Worm (Caenorhabditis elegans) whole organism, young adult: ENCODE data around the gene pho-6.
A peak's percentile ranks its signal among the peaks of the same experiment; 100 is the strongest.

Experiments
- B0035.1 ChIP-seq: sonication (generic microtip); optimal IDR thresholded peaks from 2 replicates; lab custom pipeline; 2016; ENCODE audit warnings: missing genetic modification characterization, mild to moderate bottlenecking, missing compliant biosample characterization, missing genotype, missing genetic modification reagents
- D2030.7 ChIP-seq: fragments of 200-800 bp; sonication (Bioruptor generic); IDR thresholded peaks from 2 replicates; pipeline ENCODE4 v1.3.6; 2022; ENCODE audit warnings: missing genetic modification reagents, missing genetic modification characterization, missing compliant biosample characterization
- F33H1.4 ChIP-seq: fragments of 200-800 bp; sonication (Bioruptor generic); IDR thresholded peaks from 2 replicates; pipeline ENCODE4 v1.3.6; 2022; ENCODE audit warnings: missing genetic modification reagents, missing genetic modification characterization, missing compliant biosample characterization
- F37B4.10 ChIP-seq: fragments of 200-800 bp; sonication (Bioruptor generic); IDR thresholded peaks from 2 replicates; pipeline ENCODE4 v1.3.6; 2022; ENCODE audit warnings: missing genetic modification characterization, missing compliant biosample characterization
- F57A8.1 ChIP-seq: fragments of 200-800 bp; sonication (Bioruptor generic); optimal IDR thresholded peaks from 2 replicates; lab custom pipeline; 2018; ENCODE audit warnings: mild to moderate bottlenecking, missing genetic modification characterization, moderate library complexity, missing compliant biosample characterization
- K12H6.12 ChIP-seq: fragments of 200-800 bp; sonication (Bioruptor generic); optimal IDR thresholded peaks from 2 replicates; lab custom pipeline; 2018; ENCODE audit warnings: mild to moderate bottlenecking, missing genetic modification characterization, missing compliant biosample characterization
- T26A5.8 ChIP-seq: sonication (generic microtip); optimal IDR thresholded peaks from 2 replicates; lab custom pipeline; 2016; ENCODE audit warnings: missing genetic modification characterization, missing compliant biosample characterization
- aptf-2 ChIP-seq: fragments of 200-800 bp; sonication (Bioruptor generic); conservative IDR thresholded peaks from 2 replicates; pipeline ENCODE4 v1.3.6; 2022; ENCODE audit warnings: missing genetic modification reagents, missing genetic modification characterization, missing compliant biosample characterization
- aptf-3 ChIP-seq: fragments of 200-800 bp; sonication (Bioruptor generic); IDR thresholded peaks from 2 replicates; pipeline ENCODE4 v1.3.6; 2022; ENCODE audit warnings: missing genetic modification characterization, missing compliant biosample characterization
- bed-2 ChIP-seq: fragments of 200-800 bp; sonication (Bioruptor generic); IDR thresholded peaks from 2 replicates; pipeline ENCODE4 v1.3.6; 2022; ENCODE audit warnings: missing genetic modification reagents, missing genetic modification characterization, missing compliant biosample characterization
- chd-7 ChIP-seq: sonication (generic microtip); optimal IDR thresholded peaks from 2 replicates; lab custom pipeline; 2016; ENCODE audit warnings: mild to moderate bottlenecking, missing genetic modification characterization, moderate library complexity, missing compliant biosample characterization
- die-1 ChIP-seq: sonication (generic microtip); optimal IDR thresholded peaks from 2 replicates; lab custom pipeline; 2016; ENCODE audit warnings: missing genotype, mild to moderate bottlenecking, missing genetic modification characterization, missing compliant biosample characterization
- efl-1 ChIP-seq: fragments of 150-350 bp; optimal IDR thresholded peaks from 2 replicates; lab custom pipeline; 2014; ENCODE audit warnings: missing biosample characterization, missing genetic modification reagents, missing genetic modification characterization
- egl-44 ChIP-seq: fragments of 200-800 bp; sonication (Bioruptor generic); IDR thresholded peaks from 2 replicates; pipeline ENCODE4 v1.3.6; 2022; ENCODE audit warnings: missing genetic modification reagents, missing genetic modification characterization, missing compliant biosample characterization
- fkh-3 ChIP-seq: sonication (generic microtip); optimal IDR thresholded peaks from 2 replicates; lab custom pipeline; 2016; ENCODE audit warnings: mild to moderate bottlenecking, missing genetic modification characterization, missing compliant biosample characterization
- hlh-12 ChIP-seq: sonication (generic microtip); optimal IDR thresholded peaks from 2 replicates; lab custom pipeline; 2016; ENCODE audit warnings: missing genetic modification characterization, missing compliant biosample characterization
- hmg-1.2 ChIP-seq: fragments of 200-800 bp; sonication (Bioruptor generic); IDR thresholded peaks from 2 replicates; pipeline ENCODE4 v1.3.6; 2022; ENCODE audit warnings: missing genetic modification reagents, missing genetic modification characterization, missing compliant biosample characterization
- hrde-1 ChIP-seq: sonication (generic microtip); optimal IDR thresholded peaks from 2 replicates; lab custom pipeline; 2016; ENCODE audit warnings: missing genetic modification characterization, mild to moderate bottlenecking, missing compliant biosample characterization, moderate library complexity, missing genotype, missing genetic modification reagents, borderline replicate concordance
- lin-26 ChIP-seq: fragments of 200-800 bp; sonication (Bioruptor generic); IDR thresholded peaks from 2 replicates; pipeline ENCODE4 v1.3.6; 2022; ENCODE audit warnings: missing genetic modification reagents, missing genetic modification characterization, missing compliant biosample characterization
- lin-35 ChIP-seq, 3 experiments: fragments of 150-350 bp in 2 of 3; sonication (generic microtip) in 1 of 3; optimal IDR thresholded peaks; 2 replicates each; lab custom pipeline; 2014 to 2018; ENCODE audit warnings: missing biosample characterization in 3 of 3, missing genetic modification characterization in 3 of 3, missing genetic modification reagents in 3 of 3
- lsl-1 ChIP-seq: fragments of 200-800 bp; sonication (Bioruptor generic); optimal IDR thresholded peaks from 2 replicates; lab custom pipeline; 2018; ENCODE audit warnings: mild to moderate bottlenecking, missing genetic modification characterization, moderate library complexity, missing compliant biosample characterization
- lsy-27 ChIP-seq: sonication (generic microtip); optimal IDR thresholded peaks from 2 replicates; lab custom pipeline; 2017; ENCODE audit warnings: missing genetic modification characterization, mild to moderate bottlenecking, missing compliant biosample characterization, antibody characterized with exemption, missing genotype, borderline replicate concordance; ENCODE audit not compliant: insufficient read depth
- madf-10 ChIP-seq: sonication (generic microtip); optimal IDR thresholded peaks from 2 replicates; lab custom pipeline; 2016; ENCODE audit warnings: mild to moderate bottlenecking, missing genetic modification characterization, missing compliant biosample characterization
- madf-6 ChIP-seq: fragments of 200-800 bp; sonication (Bioruptor generic); IDR thresholded peaks from 2 replicates; pipeline ENCODE4 v1.3.6; 2022; ENCODE audit warnings: missing genetic modification reagents, missing genetic modification characterization, missing compliant biosample characterization
- mcd-1 ChIP-seq: fragments of 200-800 bp; sonication (Bioruptor generic); IDR thresholded peaks from 2 replicates; pipeline ENCODE4 v1.3.6; 2022; ENCODE audit warnings: missing genetic modification reagents, missing genetic modification characterization, missing compliant biosample characterization
- mel-28 ChIP-seq: sonication (generic microtip); optimal IDR thresholded peaks from 2 replicates; lab custom pipeline; 2016; ENCODE audit warnings: borderline replicate concordance, mild to moderate bottlenecking, missing genetic modification characterization, missing compliant biosample characterization
- mes-4 ChIP-seq: sonication (generic microtip); optimal IDR thresholded peaks from 2 replicates; lab custom pipeline; 2016; ENCODE audit warnings: missing genotype, missing genetic modification characterization, missing compliant biosample characterization
- mxl-1 ChIP-seq: sonication (generic microtip); optimal IDR thresholded peaks from 2 replicates; lab custom pipeline; 2016; ENCODE audit warnings: missing genetic modification characterization, missing compliant biosample characterization
- nhr-27 ChIP-seq: fragments of 200-800 bp; sonication (Bioruptor generic); optimal IDR thresholded peaks from 2 replicates; lab custom pipeline; 2018; ENCODE audit warnings: mild to moderate bottlenecking, missing genetic modification characterization, moderate library complexity, missing compliant biosample characterization
- nhr-80 ChIP-seq: sonication (generic microtip); optimal IDR thresholded peaks from 2 replicates; lab custom pipeline; 2016; ENCODE audit warnings: missing genetic modification characterization, missing compliant biosample characterization
- nhr-90 ChIP-seq: sonication (generic microtip); optimal IDR thresholded peaks from 2 replicates; lab custom pipeline; 2016; ENCODE audit warnings: missing genotype, mild to moderate bottlenecking, missing genetic modification characterization, missing compliant biosample characterization
- pbrm-1 ChIP-seq: fragments of 200-800 bp; sonication (Bioruptor generic); IDR thresholded peaks from 2 replicates; pipeline ENCODE4 v1.3.6; 2022; ENCODE audit warnings: missing genetic modification reagents, missing genetic modification characterization, missing compliant biosample characterization
- repo-1 ChIP-seq: sonication (generic microtip); optimal IDR thresholded peaks from 2 replicates; lab custom pipeline; 2017; ENCODE audit warnings: mild to moderate bottlenecking, missing genetic modification characterization, missing compliant biosample characterization
- sdz-38 ChIP-seq: sonication (generic microtip); optimal IDR thresholded peaks from 2 replicates; lab custom pipeline; 2016; ENCODE audit warnings: missing genotype, missing genetic modification characterization, missing compliant biosample characterization
- sea-2 ChIP-seq: fragments of 200-800 bp; sonication (Bioruptor generic); IDR thresholded peaks from 2 replicates; pipeline ENCODE4 v1.3.6; 2022; ENCODE audit warnings: missing genetic modification characterization, missing compliant biosample characterization
- snpc-1.1 ChIP-seq: sonication (generic microtip); optimal IDR thresholded peaks from 2 replicates; lab custom pipeline; 2017; ENCODE audit warnings: missing genetic modification characterization, mild to moderate bottlenecking, missing compliant biosample characterization, antibody characterized with exemption, moderate library complexity, missing genotype, missing genetic modification reagents; ENCODE audit not compliant: insufficient read depth
- sptf-2 ChIP-seq: fragments of 200-800 bp; sonication (Bioruptor generic); optimal IDR thresholded peaks from 2 replicates; lab custom pipeline; 2018; ENCODE audit warnings: mild to moderate bottlenecking, missing genetic modification characterization, missing compliant biosample characterization
- zfh-2 ChIP-seq: fragments of 200-800 bp; sonication (Bioruptor generic); conservative IDR thresholded peaks from 2 replicates; pipeline ENCODE4 v1.3.6; 2022; ENCODE audit warnings: missing genetic modification reagents, missing genetic modification characterization, missing compliant biosample characterization
- zim-3 ChIP-seq: sonication (generic microtip); optimal IDR thresholded peaks from 2 replicates; lab custom pipeline; 2017; ENCODE audit warnings: mild to moderate bottlenecking, missing genetic modification characterization, moderate library complexity, missing compliant biosample characterization
- ztf-18 ChIP-seq: sonication (generic microtip); optimal IDR thresholded peaks from 2 replicates; lab custom pipeline; 2016; ENCODE audit warnings: missing genotype, mild to moderate bottlenecking, missing genetic modification characterization, missing compliant biosample characterization
- ztf-3 ChIP-seq: fragments of 200-800 bp; sonication (Bioruptor generic); optimal IDR thresholded peaks from 2 replicates; lab custom pipeline; 2018; ENCODE audit warnings: mild to moderate bottlenecking, missing genetic modification characterization, missing compliant biosample characterization

The pho-6 gene

DNA sequence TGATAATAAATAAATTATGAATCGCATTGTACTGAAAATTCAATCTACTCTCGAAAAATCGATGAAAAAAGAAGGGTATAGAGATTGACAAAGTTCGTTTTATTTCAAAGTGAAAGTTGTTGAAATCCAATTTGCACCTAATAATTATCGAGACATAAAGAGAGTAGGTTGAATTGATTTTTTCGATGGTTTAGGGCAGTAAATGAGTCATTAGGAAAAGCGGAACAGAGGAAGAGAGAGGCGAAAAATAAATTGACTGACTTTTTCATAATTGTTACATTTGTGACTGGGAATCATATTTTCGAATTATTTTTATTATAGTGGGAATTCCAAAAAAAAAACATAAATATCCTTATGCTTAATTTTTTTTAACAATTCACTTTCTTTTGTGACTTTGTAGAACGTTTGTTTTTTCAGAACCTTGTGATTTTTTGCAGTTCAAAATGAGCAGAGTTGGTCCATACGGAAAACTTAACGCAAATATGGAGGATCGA is at the start of gene pho-6, which contains the start of gene F52E1.3:
pho-6 (minus strand) TSS at position 101 of the 494 bp plus-strand sequence.
F52E1.3 (plus strand) TSS at position 444 of the 494 bp plus-strand sequence.
- TF ChIP-seq efl-1: no peak
- no peak for TF ChIP-seq die-1
- no peak for TF ChIP-seq chd-7 (tag; lab: Kevin White, UChicago)
- TF ChIP-seq repo-1 (tag; lab: Kevin White, UChicago): no peak
- TF ChIP-seq pbrm-1 (GFP tag; lab: Robert Waterston, UW): no peak
- no peak for TF ChIP-seq nhr-27 (tag; lab: Kevin White, UChicago)
- no peak for TF ChIP-seq F57A8.1 (GFP tag; lab: Kevin White, UChicago)
- TF ChIP-seq sdz-38 (tag; lab: Kevin White, UChicago): no peak
- TF ChIP-seq zim-3 (tag; lab: Kevin White, UChicago): no peak
- no peak for TF ChIP-seq nhr-90 (tag; lab: Kevin White, UChicago)
- TF ChIP-seq aptf-3 (GFP tag; lab: Robert Waterston, UW): no peak

DNA sequence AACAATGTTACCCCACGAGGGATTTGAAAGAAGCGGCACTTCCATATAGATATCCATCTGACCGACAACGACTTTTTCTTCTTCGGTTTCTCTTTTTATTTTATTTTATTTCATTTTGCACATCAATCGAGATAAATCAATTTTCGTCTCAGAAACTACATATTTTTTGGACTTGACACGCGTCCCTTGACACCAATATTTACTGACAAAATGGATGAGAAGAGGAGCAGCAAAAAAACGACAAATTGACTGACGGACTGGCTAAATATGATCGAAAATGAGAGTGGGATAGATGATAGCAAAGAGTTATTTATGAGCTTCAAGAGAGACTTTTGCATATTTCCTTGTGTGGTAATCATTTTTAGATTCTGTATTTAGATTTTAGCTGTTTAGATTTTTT is 43.1 kb upstream of the pho-6 start:
- TF ChIP-seq ztf-3 (GFP tag; lab: Kevin White, UChicago) (no peak), mes-4 (tag; lab: Kevin White, UChicago) (no peak), lsl-1 (GFP tag; lab: Kevin White, UChicago) (no peak), hrde-1 (no peak), nhr-80 (no peak), D2030.7 (no peak), mcd-1 (GFP tag; lab: Robert Waterston, UW) (no peak), mxl-1 (no peak), F37B4.10 (GFP tag; lab: Robert Waterston, UW) (no peak), T26A5.8 (tag; lab: Kevin White, UChicago) (no peak), lin-26 (no peak), sptf-2 (GFP tag; lab: Kevin White, UChicago) (no peak), madf-6 (GFP tag; lab: Robert Waterston, UW) (no peak), F33H1.4 (GFP tag; lab: Robert Waterston, UW) (no peak), lsy-27 (tag; lab: Kevin White, UChicago) (no peak), pbrm-1 (GFP tag; lab: Robert Waterston, UW) (no peak), aptf-2 (GFP tag; lab: Robert Waterston, UW) (no peak)

DNA sequence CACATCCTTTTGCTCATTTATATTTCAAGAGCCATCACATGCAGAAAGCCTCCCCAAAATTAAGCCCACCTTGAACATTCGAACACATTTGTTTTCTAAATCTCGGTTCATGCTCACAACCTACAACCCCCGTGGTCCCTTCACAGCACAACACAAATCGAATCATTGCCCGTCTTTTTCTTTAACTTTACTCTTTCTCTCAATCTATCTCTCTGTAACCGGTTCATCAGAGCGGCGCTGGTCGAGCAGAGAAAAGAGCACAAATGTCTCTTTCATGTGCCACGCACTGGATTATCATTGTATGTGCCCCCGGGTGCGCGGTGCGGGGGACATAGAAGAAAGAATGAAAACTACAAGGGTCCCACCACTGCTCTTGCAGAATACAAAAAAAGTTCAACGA is 41.0 kb upstream of the pho-6 start:
- no peak for TF ChIP-seq mes-4 (tag; lab: Kevin White, UChicago)
- TF ChIP-seq lin-35 (GFP tag; optimal IDR thresholded peaks at IDR 0.05; lab: Kevin White, UChicago): no peak
- 0 out of 2 replicates have a peak, but pooled peaks have one; percentile 15 for TF ChIP-seq zfh-2
- no peak for TF ChIP-seq ztf-18 (tag; lab: Kevin White, UChicago)
- no peak for TF ChIP-seq sea-2 (GFP tag; lab: Robert Waterston, UW)
- no peak for TF ChIP-seq snpc-1.1 (tag; lab: Kevin White, UChicago)
- TF ChIP-seq hrde-1: no peak
- peak; percentile 26 for TF ChIP-seq K12H6.12
- TF ChIP-seq mel-28: no peak
- no peak for TF ChIP-seq nhr-90 (tag; lab: Kevin White, UChicago)
- no peak for TF ChIP-seq egl-44 (GFP tag; lab: Robert Waterston, UW)
- 0 out of 2 replicates have a peak, but pooled peaks have one; percentile 49 for TF ChIP-seq lin-26
- no peak for TF ChIP-seq sdz-38 (tag; lab: Kevin White, UChicago)
- no peak for TF ChIP-seq bed-2
- no peak for TF ChIP-seq fkh-3 (tag; lab: Kevin White, UChicago)
- TF ChIP-seq hlh-12 (tag; lab: Kevin White, UChicago): no peak
- no peak for TF ChIP-seq B0035.1 (tag; lab: Kevin White, UChicago)
- TF ChIP-seq madf-10 (tag; lab: Kevin White, UChicago): no peak
- no peak for TF ChIP-seq hmg-1.2 (GFP tag; lab: Robert Waterston, UW)
